Fruit fly (Drosophila melanogaster) whole organism, embryonic: ENCODE measurements around the gene sinu.
A peak's percentile ranks its signal among the peaks of the same experiment; 100 is the strongest.

Experiments used
- Atf3 ChIP-seq: fragments of 200-800 bp; sonication (Bioruptor generic); optimal IDR thresholded peaks from 3 replicates; lab custom pipeline; 2016; ENCODE audit warnings: missing biosample characterization, missing genetic modification characterization
- C15 ChIP-seq: fragments of 200-800 bp; sonication (Bioruptor generic); IDR thresholded peaks from 3 replicates; pipeline ENCODE4 v1.3.6; 2022; ENCODE audit warnings: missing biosample characterization, missing genetic modification characterization
- CG11560 ChIP-seq: fragments of 200-800 bp; sonication (Bioruptor generic); IDR thresholded peaks from 3 replicates; pipeline ENCODE4 v1.3.6; 2022; ENCODE audit warnings: missing biosample characterization, missing genetic modification characterization
- CG12071 ChIP-seq: fragments of 200-800 bp; sonication (Bioruptor generic); optimal IDR thresholded peaks from 3 replicates; lab custom pipeline; 2018; ENCODE audit warnings: missing biosample characterization, mild to moderate bottlenecking, missing genetic modification characterization
- CG12769 ChIP-seq: fragments of 200-800 bp; sonication (Bioruptor generic); optimal IDR thresholded peaks from 2 replicates; lab custom pipeline; 2019; ENCODE audit warnings: missing biosample characterization, mild to moderate bottlenecking, missing genetic modification characterization, moderate library complexity
- CG13123 ChIP-seq: fragments of 200-800 bp; sonication (Bioruptor generic); optimal IDR thresholded peaks from 2 replicates; lab custom pipeline; 2016; ENCODE audit warnings: missing biosample characterization, missing genetic modification characterization
- CG13624 ChIP-seq: fragments of 200-800 bp; sonication (Bioruptor generic); optimal IDR thresholded peaks from 2 replicates; lab custom pipeline; 2016; ENCODE audit warnings: missing biosample characterization, missing genetic modification characterization
- CG15601 ChIP-seq: fragments of 200-800 bp; sonication (Bioruptor generic); optimal IDR thresholded peaks from 3 replicates; lab custom pipeline; 2019; ENCODE audit warnings: missing biosample characterization, mild to moderate bottlenecking, missing genetic modification characterization, moderate library complexity
- CG16863 ChIP-seq: fragments of 200-800 bp; sonication (Bioruptor generic); optimal IDR thresholded peaks from 3 replicates; lab custom pipeline; 2016; ENCODE audit warnings: missing biosample characterization, missing genetic modification characterization
- CG17912 ChIP-seq: fragments of 200-800 bp; sonication (Bioruptor generic); optimal IDR thresholded peaks from 2 replicates; lab custom pipeline; 2018; ENCODE audit warnings: missing biosample characterization, mild to moderate bottlenecking, missing genetic modification characterization
- CG18262 ChIP-seq: fragments of 200-800 bp; optimal IDR thresholded peaks from 3 replicates; lab custom pipeline; 2019; ENCODE audit warnings: missing biosample characterization, mild to moderate bottlenecking, missing genetic modification characterization, moderate library complexity
- CG18619 ChIP-seq: fragments of 200-800 bp; sonication (Bioruptor generic); optimal IDR thresholded peaks from 3 replicates; lab custom pipeline; 2017; ENCODE audit warnings: missing biosample characterization, mild to moderate bottlenecking, missing genetic modification characterization
- CG2199 ChIP-seq: fragments of 200-800 bp; sonication (Bioruptor generic); IDR thresholded peaks from 3 replicates; pipeline ENCODE4 v1.3.6; 2022; ENCODE audit warnings: missing biosample characterization, missing genetic modification characterization
- CG2889 ChIP-seq: fragments of 200-800 bp; sonication (Bioruptor generic); IDR thresholded peaks from 3 replicates; pipeline ENCODE4 v1.3.6; 2022; ENCODE audit warnings: missing biosample characterization, missing genetic modification characterization
- CG30431 ChIP-seq: fragments of 200-800 bp; sonication (Bioruptor generic); optimal IDR thresholded peaks from 2 replicates; lab custom pipeline; 2017; ENCODE audit warnings: missing biosample characterization, missing genetic modification characterization
- CG31388 ChIP-seq: fragments of 200-800 bp; sonication (Bioruptor generic); optimal IDR thresholded peaks from 2 replicates; lab custom pipeline; 2016; ENCODE audit warnings: missing biosample characterization, missing genetic modification characterization
- CG34376 ChIP-seq: fragments of 200-800 bp; sonication (Bioruptor generic); optimal IDR thresholded peaks from 2 replicates; lab custom pipeline; 2018; ENCODE audit warnings: missing biosample characterization, mild to moderate bottlenecking, missing genetic modification characterization
- CG3847 ChIP-seq: fragments of 200-800 bp; sonication (Bioruptor generic); IDR thresholded peaks from 2 replicates; pipeline ENCODE4 v1.3.6; 2022; ENCODE audit warnings: missing biosample characterization, missing genetic modification characterization
- CG4282 ChIP-seq: fragments of 200-800 bp; sonication (Bioruptor generic); optimal IDR thresholded peaks from 2 replicates; lab custom pipeline; 2016; ENCODE audit warnings: missing biosample characterization, missing genetic modification characterization
- CG4360 ChIP-seq: fragments of 200-800 bp; sonication (Bioruptor generic); IDR thresholded peaks from 2 replicates; pipeline ENCODE4 v1.3.6; 2022; ENCODE audit warnings: missing biosample characterization, missing genetic modification characterization
- CG6654 ChIP-seq: fragments of 200-800 bp; sonication (Bioruptor generic); optimal IDR thresholded peaks from 2 replicates; lab custom pipeline; 2017; ENCODE audit warnings: missing biosample characterization, mild to moderate bottlenecking, missing genetic modification characterization
- CG8388 ChIP-seq: fragments of 200-800 bp; sonication (Bioruptor generic); optimal IDR thresholded peaks from 2 replicates; lab custom pipeline; 2019; ENCODE audit warnings: missing biosample characterization, mild to moderate bottlenecking, missing genetic modification characterization, moderate library complexity
- CG9797 ChIP-seq: fragments of 200-800 bp; sonication (Bioruptor generic); optimal IDR thresholded peaks from 3 replicates; lab custom pipeline; 2018; ENCODE audit warnings: missing biosample characterization, mild to moderate bottlenecking, missing genetic modification characterization
- CG9817 ChIP-seq: fragments of 200-800 bp; sonication (Bioruptor generic); optimal IDR thresholded peaks from 2 replicates; lab custom pipeline; 2018; ENCODE audit warnings: missing biosample characterization, mild to moderate bottlenecking, missing genetic modification characterization, moderate library complexity
- GATAe ChIP-seq: fragments of 200-800 bp; sonication (Bioruptor generic); conservative IDR thresholded peaks from 2 replicates; pipeline ENCODE4 v1.3.6; 2022; ENCODE audit warnings: missing biosample characterization, missing genetic modification characterization
- H15 ChIP-seq: fragments of 200-800 bp; sonication (Bioruptor generic); IDR thresholded peaks from 3 replicates; pipeline ENCODE4 v1.3.6; 2022; ENCODE audit warnings: missing biosample characterization, missing genetic modification characterization
- HLH4C ChIP-seq: fragments of 200-800 bp; sonication (Bioruptor generic); IDR thresholded peaks from 3 replicates; pipeline ENCODE4 v1.3.6; 2022; ENCODE audit warnings: missing biosample characterization, missing genetic modification characterization; ENCODE audit not compliant: partially characterized antibody
- HmgZ ChIP-seq: fragments of 200-800 bp; sonication (Bioruptor generic); optimal IDR thresholded peaks from 2 replicates; lab custom pipeline; 2018; ENCODE audit warnings: missing biosample characterization, mild to moderate bottlenecking, missing genetic modification characterization
- Hsf ChIP-seq: fragments of 200-800 bp; sonication (Bioruptor generic); optimal IDR thresholded peaks from 3 replicates; lab custom pipeline; 2016; ENCODE audit warnings: missing biosample characterization, missing genetic modification characterization
- Lim3 ChIP-seq: fragments of 200-800 bp; sonication (Bioruptor generic); IDR thresholded peaks from 2 replicates; pipeline ENCODE4 v1.3.6; 2022; ENCODE audit warnings: missing biosample characterization, missing genetic modification characterization
- Max ChIP-seq: fragments of 200-800 bp; sonication (Bioruptor generic); optimal IDR thresholded peaks from 2 replicates; lab custom pipeline; 2016; ENCODE audit warnings: missing biosample characterization, mild to moderate bottlenecking, missing genetic modification characterization
- Oli ChIP-seq: fragments of 200-800 bp; sonication (Bioruptor generic); optimal IDR thresholded peaks from 2 replicates; lab custom pipeline; 2018; ENCODE audit warnings: missing biosample characterization, mild to moderate bottlenecking, missing genetic modification characterization, moderate library complexity
- Ptx1 ChIP-seq: fragments of 200-800 bp; sonication (Bioruptor generic); IDR thresholded peaks from 2 replicates; pipeline ENCODE4 v1.3.6; 2022; ENCODE audit warnings: missing biosample characterization, missing genetic modification characterization
- Sox100B ChIP-seq: fragments of 200-800 bp; sonication (Bioruptor generic); optimal IDR thresholded peaks from 3 replicates; lab custom pipeline; 2018; ENCODE audit warnings: missing biosample characterization, mild to moderate bottlenecking, missing genetic modification characterization
- Trl ChIP-seq, 3 experiments: fragments of >200 bp in 2 of 3; fragments of 200-800 bp in 1 of 3; sonication (Bioruptor generic) in 1 of 3; optimal IDR thresholded peaks; 2 replicates in 1 of 3; 3 replicates in 2 of 3; lab custom pipeline; 2016 to 2017; ENCODE audit warnings: missing biosample characterization in 1 of 3, missing genetic modification characterization in 1 of 3
- ara ChIP-seq: fragments of 200-800 bp; sonication (Bioruptor generic); IDR thresholded peaks from 2 replicates; pipeline ENCODE4 v1.3.6; 2022; ENCODE audit warnings: missing biosample characterization, missing genetic modification characterization
- ase ChIP-seq: fragments of 200-800 bp; sonication (Bioruptor generic); IDR thresholded peaks from 3 replicates; pipeline ENCODE4 v1.3.6; 2022; ENCODE audit warnings: missing biosample characterization, missing genetic modification characterization
- ato ChIP-seq: fragments of 200-800 bp; sonication (Bioruptor generic); IDR thresholded peaks from 2 replicates; pipeline ENCODE4 v1.3.6; 2022; ENCODE audit warnings: missing biosample characterization, missing genetic modification characterization; ENCODE audit not compliant: partially characterized antibody
- chif ChIP-seq, 2 experiments: fragments of 200-800 bp; sonication (Bioruptor generic); optimal IDR thresholded peaks; 3 replicates each; lab custom pipeline; 2016; ENCODE audit warnings: missing biosample characterization in 2 of 2, missing genetic modification characterization in 2 of 2
- corto ChIP-seq: fragments of 200-800 bp; sonication (Bioruptor generic); optimal IDR thresholded peaks from 2 replicates; lab custom pipeline; 2016; ENCODE audit warnings: missing biosample characterization, mild to moderate bottlenecking, missing genetic modification characterization, moderate library complexity
- danr ChIP-seq: fragments of 200-800 bp; sonication (Bioruptor generic); IDR thresholded peaks from 2 replicates; pipeline ENCODE4 v1.3.6; 2022; ENCODE audit warnings: missing biosample characterization, missing genetic modification characterization
- esg ChIP-seq: fragments of 200-800 bp; sonication (Bioruptor generic); conservative IDR thresholded peaks from 2 replicates; pipeline ENCODE4 v1.3.6; 2022; ENCODE audit warnings: missing biosample characterization, missing genetic modification characterization
- h ChIP-seq: fragments of >200 bp; optimal IDR thresholded peaks from 2 replicates; lab custom pipeline; 2017
- klu ChIP-seq: fragments of 200-800 bp; sonication (Bioruptor generic); IDR thresholded peaks from 2 replicates; pipeline ENCODE4 v1.3.6; 2022; ENCODE audit warnings: missing biosample characterization, missing genetic modification characterization
- knrl ChIP-seq: fragments of 200-800 bp; sonication (Bioruptor generic); IDR thresholded peaks from 3 replicates; pipeline ENCODE4 v1.3.6; 2022; ENCODE audit warnings: missing biosample characterization, missing genetic modification characterization; ENCODE audit not compliant: partially characterized antibody
- lov ChIP-seq, 2 experiments: fragments of 200-800 bp in 1 of 2; fragments of >200 bp in 1 of 2; sonication (Bioruptor generic) in 1 of 2; IDR thresholded peaks in 1 of 2; optimal IDR thresholded peaks in 1 of 2; 2 replicates in 1 of 2; 3 replicates in 1 of 2; pipeline versions ENCODE4 v1.3.6 to Lab custom; 2017 to 2022; ENCODE audit warnings: missing biosample characterization in 1 of 2, missing genetic modification characterization in 1 of 2
- org-1 ChIP-seq: fragments of 200-800 bp; sonication (Bioruptor generic); optimal IDR thresholded peaks from 2 replicates; lab custom pipeline; 2017; ENCODE audit warnings: missing biosample characterization, missing genetic modification characterization
- p53 ChIP-seq: fragments of 200-800 bp; sonication (Bioruptor generic); optimal IDR thresholded peaks from 2 replicates; lab custom pipeline; 2016; ENCODE audit warnings: missing biosample characterization, missing genetic modification characterization
- repo ChIP-seq: fragments of 200-800 bp; sonication (Bioruptor generic); optimal IDR thresholded peaks from 2 replicates; lab custom pipeline; 2016; ENCODE audit warnings: missing biosample characterization, missing genetic modification characterization
- sug ChIP-seq: fragments of 200-800 bp; optimal IDR thresholded peaks from 2 replicates; lab custom pipeline; 2019; ENCODE audit warnings: missing biosample characterization, mild to moderate bottlenecking, missing genetic modification characterization, moderate library complexity
- zfh1 ChIP-seq: fragments of 200-800 bp; sonication (Bioruptor generic); IDR thresholded peaks from 3 replicates; pipeline ENCODE4 v1.3.6; 2022; ENCODE audit warnings: missing biosample characterization, missing genetic modification characterization
- zfh2 ChIP-seq: fragments of 200-800 bp; sonication (Bioruptor generic); optimal IDR thresholded peaks from 2 replicates; lab custom pipeline; 2016; ENCODE audit warnings: missing biosample characterization, missing genetic modification characterization

The sinu gene

DNA sequence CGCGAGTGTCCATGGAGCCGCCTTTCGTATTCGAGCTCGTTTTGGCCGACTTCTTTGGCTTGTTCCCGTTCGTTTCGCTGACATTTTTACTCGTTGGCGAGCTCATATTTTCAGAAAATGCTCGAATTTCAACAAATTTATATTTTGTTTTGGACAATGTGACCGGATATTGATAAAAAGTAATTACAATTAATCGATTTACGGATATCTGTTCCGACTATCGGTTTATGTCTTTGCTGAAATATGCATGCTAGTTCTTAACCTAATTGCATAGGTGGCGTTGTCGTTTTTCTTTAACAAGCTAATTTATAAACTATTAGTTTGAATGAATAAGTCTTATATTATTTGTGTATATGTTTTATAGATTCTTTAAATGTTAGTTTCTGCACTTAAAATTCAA is 46.7 kb upstream of the sinu start, which contains the start of gene Eaf6 (continued):
- TF ChIP-seq H15 (GFP tag; lab: Robert Waterston, UW) = no peak
- TF ChIP-seq Atf3 (GFP tag; lab: Kevin White, UChicago) = no peak
- TF ChIP-seq Hsf = no peak
- no peak for TF ChIP-seq p53 (GFP tag; lab: Kevin White, UChicago)
- no peak for TF ChIP-seq org-1 (GFP tag; lab: Kevin White, UChicago)
- no peak for TF ChIP-seq ara (GFP tag; lab: Robert Waterston, UW)
- no peak for TF ChIP-seq ase (GFP tag; lab: Robert Waterston, UW)
- TF ChIP-seq CG4282 (GFP tag; lab: Kevin White, UChicago) = no peak
- TF ChIP-seq CG6654 (GFP tag; lab: Kevin White, UChicago) = no peak
- TF ChIP-seq CG15601 = no peak
- no peak for TF ChIP-seq CG34376 (GFP tag; lab: Kevin White, UChicago)
- peak; percentile 54; the same call in 2 of the 3 replicates for TF ChIP-seq knrl
- no peak for TF ChIP-seq CG8388 (GFP tag; lab: Kevin White, UChicago)
- no peak for TF ChIP-seq repo (GFP tag; lab: Kevin White, UChicago)
- no peak for TF ChIP-seq Ptx1 (GFP tag; lab: Robert Waterston, UW)
- TF ChIP-seq Sox100B (GFP tag; lab: Kevin White, UChicago) = no peak
- TF ChIP-seq zfh1 (GFP tag; lab: Robert Waterston, UW) = no peak
- TF ChIP-seq zfh2 (GFP tag; lab: Kevin White, UChicago) = no peak
- TF ChIP-seq CG13123 = no peak
- no peak for TF ChIP-seq CG17912 (GFP tag; lab: Kevin White, UChicago)
- TF ChIP-seq GATAe (GFP tag; lab: Robert Waterston, UW) = no peak
- TF ChIP-seq Max (GFP tag; lab: Kevin White, UChicago) = no peak
- no peak for TF ChIP-seq CG18619
- no peak for TF ChIP-seq Oli
- no peak for TF ChIP-seq h (lab: Kevin White, UChicago)
- no peak for TF ChIP-seq CG31388 (GFP tag; lab: Kevin White, UChicago)
- TF ChIP-seq CG9797 (GFP tag; lab: Kevin White, UChicago) = peak; percentile 56
- TF ChIP-seq klu = no peak
- TF ChIP-seq C15 (GFP tag; lab: Robert Waterston, UW) = no peak
- TF ChIP-seq HmgZ (tag; lab: Kevin White, UChicago) = peak; percentile 37
- no peak for TF ChIP-seq Trl (optimal IDR thresholded peaks at IDR 0.05; lab: Kevin White, UChicago)
- no peak for TF ChIP-seq Trl (GFP tag; optimal IDR thresholded peaks at IDR 0.05; lab: Kevin White, UChicago)
- no peak for TF ChIP-seq CG13624
- TF ChIP-seq danr = no peak
- no peak for TF ChIP-seq Lim3
- no peak for TF ChIP-seq CG2199
- TF ChIP-seq CG11560 (tag; lab: Robert Waterston, UW) = no peak; the same call in 2 of the 3 replicates
- no peak for TF ChIP-seq CG12769 (tag; lab: Kevin White, UChicago)
- TF ChIP-seq CG30431 = no peak
- TF ChIP-seq corto (GFP tag; lab: Kevin White, UChicago) = no peak
- peak; percentile 36 for TF ChIP-seq sug
- no peak for TF ChIP-seq CG16863 (GFP tag; lab: Kevin White, UChicago)
- TF ChIP-seq ato = no peak
- peak; percentile 15 for TF ChIP-seq CG18262 (tag; lab: Kevin White, UChicago)
- no peak for TF ChIP-seq CG12071 (GFP tag; lab: Kevin White, UChicago)
- no peak for TF ChIP-seq CG3847 (GFP tag; lab: Robert Waterston, UW)
- no peak for TF ChIP-seq CG9817
- no peak for TF ChIP-seq CG4360 (GFP tag; lab: Robert Waterston, UW)
- TF ChIP-seq CG2889 (GFP tag; lab: Robert Waterston, UW) = no peak
- TF ChIP-seq chif (GFP tag; optimal IDR thresholded peaks at IDR 0.05; lab: Kevin White, UChicago) = no peak
- no peak for TF ChIP-seq HLH4C
- no peak for TF ChIP-seq lov (optimal IDR thresholded peaks at IDR 0.05; lab: Kevin White, UChicago)
- TF ChIP-seq lov (GFP tag; IDR thresholded peaks at IDR 0.05; lab: Robert Waterston, UW) = no peak
- TF ChIP-seq esg (GFP tag; lab: Robert Waterston, UW) = no peak
